Worm (Caenorhabditis elegans) whole organism, L3 larva: ENCODE data around the gene his-1.

Experiments
- ceh-9 ChIP-seq: sonication (generic microtip); optimal IDR thresholded peaks from 2 replicates; lab custom pipeline; 2018; ENCODE audit warnings: missing biosample characterization, missing genetic modification characterization
- fos-1 ChIP-seq: fragments of 150-350 bp; optimal IDR thresholded peaks from 2 replicates; lab custom pipeline; 2014; ENCODE audit warnings: missing biosample characterization, missing genetic modification characterization
- pqm-1 ChIP-seq: fragments of 150-350 bp; optimal IDR thresholded peaks from 2 replicates; lab custom pipeline; 2017; ENCODE audit warnings: missing biosample characterization, missing genetic modification characterization, inconsistent platforms
- snpc-4 ChIP-seq: fragments of 150-350 bp; optimal IDR thresholded peaks from 2 replicates; lab custom pipeline; 2014; ENCODE audit warnings: missing biosample characterization, missing genetic modification characterization

DNA sequence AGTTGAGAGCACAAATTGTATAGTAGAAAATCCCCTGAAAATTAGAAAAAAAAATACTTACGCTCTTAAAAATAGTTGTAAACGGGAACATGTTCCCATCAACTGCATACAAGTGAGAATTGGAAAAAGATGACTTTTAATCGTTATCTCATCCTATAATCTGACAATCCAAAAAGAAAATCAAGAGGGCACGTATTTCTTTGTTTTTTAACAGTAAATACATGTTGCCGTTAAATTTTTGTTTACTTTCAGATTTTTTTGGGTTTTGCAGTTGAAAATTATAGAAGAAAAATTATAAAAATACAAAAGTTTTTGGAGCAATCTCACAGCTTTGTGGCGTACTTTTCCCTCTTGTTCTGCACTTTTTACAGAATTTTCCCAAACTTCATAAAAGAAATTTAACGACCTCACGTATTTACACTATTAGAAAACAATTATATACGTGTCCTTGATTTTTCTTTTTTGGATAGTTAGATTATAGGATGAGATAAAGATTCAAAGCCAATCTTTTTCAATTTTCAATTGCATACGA lies 45.6 kb upstream of the his-1 start, which contains the start of the genes C06C6.9 and C06C6.8:
- TF ChIP-seq snpc-4: no peak
- no peak for TF ChIP-seq ceh-9 (tag; lab: Kevin White, UChicago)
- TF ChIP-seq pqm-1: no peak
- no peak for TF ChIP-seq fos-1
